Worm (Caenorhabditis elegans): ENCODE results near the gene wee-1.1.

- no peak for TF ChIP-seq K09A11.1 (tag; optimal IDR thresholded peaks at IDR 0.05; ENCODE audit: insufficient read depth)
- TF ChIP-seq pha-4 (tag; optimal IDR thresholded peaks at IDR 0.05), result no peak
- no peak for TF ChIP-seq ceh-9 (tag; optimal IDR thresholded peaks at IDR 0.05)
- TF ChIP-seq pha-2 (tag; optimal IDR thresholded peaks at IDR 0.05), result no peak
- TF ChIP-seq che-1 (tag; optimal IDR thresholded peaks at IDR 0.05), result no peak
- TF ChIP-seq eyg-1 (tag; optimal IDR thresholded peaks at IDR 0.05), result no peak
- TF ChIP-seq fkh-10 (GFP tag; optimal IDR thresholded peaks at IDR 0.05), result no peak
- no peak for TF ChIP-seq T23F11.4 (GFP tag; optimal IDR thresholded peaks at IDR 0.05)
Observed at ce11 chrII:9620616-9621015, 37.3 kb upstream of the wee-1.1 start.
